Fruit fly (Drosophila melanogaster): ENCODE data around the gene CG13295.

CG13295 gene

DNA sequence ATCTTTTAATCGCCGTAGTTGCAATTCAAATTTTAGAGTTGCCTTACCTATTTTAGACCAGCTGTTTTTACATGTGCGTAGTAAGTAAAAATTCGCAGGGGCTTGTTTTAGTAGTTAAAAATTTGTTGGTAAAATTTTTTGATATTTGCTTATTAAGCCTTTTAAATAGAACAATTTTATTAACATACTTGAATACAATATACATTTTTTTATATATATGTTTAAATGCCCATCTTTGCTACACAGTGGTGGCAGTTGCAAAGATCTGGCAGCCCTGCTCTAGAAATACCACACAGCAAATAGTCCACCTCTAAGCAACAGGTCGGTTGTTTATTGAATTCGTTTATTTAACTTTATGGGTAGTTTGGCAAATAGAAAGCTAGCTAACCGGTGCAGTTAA, 19.7 kb upstream of the CG13295 start, which contains the start of the genes CG10467 and loj (continued):
- TF ChIP-seq salm (tag; optimal IDR thresholded peaks at IDR 0.05), result peak; percentile 84
- no peak for TF ChIP-seq nom (GFP tag; optimal IDR thresholded peaks at IDR 0.05)
- TF ChIP-seq ato (GFP tag; IDR thresholded peaks at IDR 0.05; ENCODE audit: partially characterized antibody), result no peak; the same call in 1 of the 2 replicates
- TF ChIP-seq Poxn (GFP tag; IDR thresholded peaks at IDR 0.05), result peak; percentile 93
- TF ChIP-seq CkIIα-i1 (GFP tag; IDR thresholded peaks at IDR 0.05), result peak; percentile 84
- TF ChIP-seq CG8359 (GFP tag; optimal IDR thresholded peaks at IDR 0.05; ENCODE audit: borderline replicate concordance), result peak; percentile 67
- TF ChIP-seq CG11398 (GFP tag; optimal IDR thresholded peaks at IDR 0.05), result peak; percentile 23
- peak; percentile 79 for TF ChIP-seq Adf1 (GFP tag; IDR thresholded peaks at IDR 0.05)
- TF ChIP-seq ranshi (GFP tag; IDR thresholded peaks at IDR 0.05), result peak; percentile 98
- TF ChIP-seq tx (GFP tag; optimal IDR thresholded peaks at IDR 0.05), result peak; percentile 80
- peak; percentile 47 for TF ChIP-seq Dref (GFP tag; IDR thresholded peaks at IDR 0.05)
- peak; percentile 94 for TF ChIP-seq cas (GFP tag; IDR thresholded peaks at IDR 0.05)
- TF ChIP-seq CG7963 (GFP tag; IDR thresholded peaks at IDR 0.05; ENCODE audit: partially characterized antibody), result no peak
- TF ChIP-seq CG11695 (GFP tag; IDR thresholded peaks at IDR 0.05), result peak; percentile 89
- peak; percentile 90 for TF ChIP-seq Spps (tag; optimal IDR thresholded peaks at IDR 0.05)
- TF ChIP-seq tgo (GFP tag; IDR thresholded peaks at IDR 0.05), result peak; percentile 97
- TF ChIP-seq CG12236 (GFP tag; optimal IDR thresholded peaks at IDR 0.05), result peak; percentile 41
- TF ChIP-seq CG13287 (GFP tag; IDR thresholded peaks at IDR 0.05; ENCODE audit: partially characterized antibody), result peak; percentile 82
- TF ChIP-seq CG2120 (GFP tag; optimal IDR thresholded peaks at IDR 0.05), result peak; percentile 95
- peak; percentile 50 for TF ChIP-seq CG10565 (GFP tag; optimal IDR thresholded peaks at IDR 0.05)
- peak in 1 of 2 experiments; percentile 35 for TF ChIP-seq Dfd (GFP tag; optimal IDR thresholded peaks at IDR 0.05)
- peak; percentile 93 for TF ChIP-seq rib (GFP tag; IDR thresholded peaks at IDR 0.05)
- peak; percentile 86 for TF ChIP-seq vfl (GFP tag; optimal IDR thresholded peaks at IDR 0.05)
- peak; percentile 92 for TF ChIP-seq CG13123 (GFP tag; optimal IDR thresholded peaks at IDR 0.05)
- TF ChIP-seq CG2712 (tag; optimal IDR thresholded peaks at IDR 0.05), result peak; percentile 95
- peak; percentile 58 for TF ChIP-seq bbx (GFP tag; IDR thresholded peaks at IDR 0.05; ENCODE audit: partially characterized antibody)
- TF ChIP-seq ara (GFP tag; IDR thresholded peaks at IDR 0.05), result peak; percentile 96
- TF ChIP-seq CG15011 (GFP tag; optimal IDR thresholded peaks at IDR 0.05), result peak; percentile 81
- TF ChIP-seq Xbp1 (GFP tag; optimal IDR thresholded peaks at IDR 0.05), result peak; percentile 98
- TF ChIP-seq CrebB (tag; optimal IDR thresholded peaks at IDR 0.05), result peak; percentile 78
- TF ChIP-seq pho (GFP tag; optimal IDR thresholded peaks at IDR 0.05), result peak; percentile 85
- peak; percentile 96 for TF ChIP-seq slou (GFP tag; optimal IDR thresholded peaks at IDR 0.05)
- TF ChIP-seq psq (GFP tag; optimal IDR thresholded peaks at IDR 0.05), result peak; percentile 91
- peak; percentile 72 for TF ChIP-seq Dp (GFP tag; optimal IDR thresholded peaks at IDR 0.05)
- peak; percentile 98 for TF ChIP-seq CG9817 (tag; optimal IDR thresholded peaks at IDR 0.05)
- TF ChIP-seq CG17385 (GFP tag; optimal IDR thresholded peaks at IDR 0.05), result peak; percentile 85
- TF ChIP-seq ems (GFP tag; optimal IDR thresholded peaks at IDR 0.05), result peak; percentile 88
- TF ChIP-seq CG15696 (tag; optimal IDR thresholded peaks at IDR 0.05), result peak; percentile 98
- TF ChIP-seq CG16815 (GFP tag; optimal IDR thresholded peaks at IDR 0.05), result peak; percentile 98
- TF ChIP-seq CG8765 (GFP tag; IDR thresholded peaks at IDR 0.05), result peak; percentile 95
- TF ChIP-seq bab2 (GFP tag; optimal IDR thresholded peaks at IDR 0.05), result peak; percentile 88
- TF ChIP-seq Ada2b (GFP tag; IDR thresholded peaks at IDR 0.05), result peak; percentile 94
- TF ChIP-seq Sox102F (GFP tag; optimal IDR thresholded peaks at IDR 0.05), result peak; percentile 97
- peak; percentile 56 for TF ChIP-seq CG3163 (GFP tag; optimal IDR thresholded peaks at IDR 0.05)
- peak; percentile 81 for TF ChIP-seq CG17568 (GFP tag; optimal IDR thresholded peaks at IDR 0.05)
- peak; percentile 97 for TF ChIP-seq Fer3 (tag; optimal IDR thresholded peaks at IDR 0.05)
- peak; percentile 28 for TF ChIP-seq Mes4 (GFP tag; optimal IDR thresholded peaks at IDR 0.05)
- TF ChIP-seq Myb (GFP tag; optimal IDR thresholded peaks at IDR 0.05), result peak; percentile 64
- peak; percentile 92 for TF ChIP-seq CG18262 (tag; optimal IDR thresholded peaks at IDR 0.05)
- TF ChIP-seq CG13296 (GFP tag; optimal IDR thresholded peaks at IDR 0.05), result peak; percentile 86
- TF ChIP-seq CG12769 (tag; optimal IDR thresholded peaks at IDR 0.05), result no peak
